Worm (Caenorhabditis elegans): ENCODE data around the gene F59A1.15.

DNA sequence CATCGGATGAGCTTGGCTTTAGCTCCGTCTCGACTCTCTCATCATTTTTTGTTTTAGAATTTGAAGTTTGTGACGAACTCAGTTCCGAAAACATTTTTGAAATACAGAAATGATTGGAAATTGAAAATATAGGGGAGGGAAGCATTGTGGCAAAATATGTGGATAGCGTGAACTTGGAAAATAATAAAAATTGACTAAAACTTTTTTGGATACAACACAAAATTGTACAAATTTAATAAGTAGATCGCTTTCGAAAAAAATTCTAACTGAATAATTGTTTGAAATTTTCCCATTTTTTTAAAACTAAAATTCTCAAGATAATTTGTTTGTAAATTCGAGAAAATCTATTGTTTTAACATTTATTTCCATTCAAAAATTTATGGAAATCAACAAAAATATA lies at the start of gene F59A1.15:
- TF ChIP-seq die-1 (tag; optimal IDR thresholded peaks at IDR 0.05) (no peak), mcd-1 (GFP tag; IDR thresholded peaks at IDR 0.05) (no peak), F10E7.11 (tag; optimal IDR thresholded peaks at IDR 0.05) (no peak), tlf-1 (GFP tag; optimal IDR thresholded peaks at IDR 0.05) (no peak), unc-130 (GFP tag; optimal IDR thresholded peaks at IDR 0.05) (no peak)
